Worm (Caenorhabditis elegans): Measurements from ENCODE around the gene Y38H6A.3.

ce11 chrV:20356472-20356871, 11.5 kb downstream of the Y38H6A.3 start, which contains the start of gene grd-11:
- TF ChIP-seq ztf-11 (tag; optimal IDR thresholded peaks at IDR 0.05) (no peak), nhr-76 (tag; optimal IDR thresholded peaks at IDR 0.05) (no peak), aha-1 (tag) (peak; percentile 29), snpc-4 (tag; optimal IDR thresholded peaks at IDR 0.05) (no peak), lin-39 (tag; optimal IDR thresholded peaks at IDR 0.05) (no peak), mdt-29 (GFP tag; IDR thresholded peaks at IDR 0.05) (no peak), lin-15B (tag; optimal IDR thresholded peaks at IDR 0.05) (no peak), nhr-28 (tag; optimal IDR thresholded peaks at IDR 0.05) (no peak), jun-1 (tag; optimal IDR thresholded peaks at IDR 0.05) (no peak), nhr-237 (tag; optimal IDR thresholded peaks at IDR 0.05) (no peak), egl-43 (GFP tag; IDR thresholded peaks at IDR 0.05) (no peak), skn-1 (tag; optimal IDR thresholded peaks at IDR 0.05) (no peak), ZK546.5 (tag; optimal IDR thresholded peaks at IDR 0.05) (no peak)

All from whole organism, L4 larva.